Fruit fly (Drosophila melanogaster) whole organism, embryonic: Measurements from ENCODE around the gene Rbp4.

Experiments
- Aef1 ChIP-seq: fragments of 200-800 bp; sonication (Bioruptor generic); IDR thresholded peaks from 3 replicates; pipeline ENCODE4 v1.3.6; 2022; ENCODE audit warnings: missing biosample characterization, missing genetic modification characterization
- Antp ChIP-seq: fragments of 200-800 bp; sonication (Bioruptor generic); optimal IDR thresholded peaks from 3 replicates; lab custom pipeline; 2016; ENCODE audit warnings: missing biosample characterization, missing genetic modification characterization
- CG10366 ChIP-seq: fragments of 200-800 bp; sonication (Bioruptor generic); IDR thresholded peaks from 2 replicates; pipeline ENCODE4 v1.3.6; 2022; ENCODE audit warnings: missing biosample characterization, missing genetic modification characterization
- CG10462 ChIP-seq: fragments of 200-800 bp; sonication (Bioruptor generic); optimal IDR thresholded peaks from 2 replicates; lab custom pipeline; 2016; ENCODE audit warnings: missing biosample characterization, missing genetic modification characterization
- CG11723 ChIP-seq: fragments of 200-800 bp; sonication (Bioruptor generic); optimal IDR thresholded peaks from 2 replicates; lab custom pipeline; 2017; ENCODE audit warnings: missing biosample characterization, mild to moderate bottlenecking, missing genetic modification characterization
- CG12071 ChIP-seq: fragments of 200-800 bp; sonication (Bioruptor generic); optimal IDR thresholded peaks from 3 replicates; lab custom pipeline; 2018; ENCODE audit warnings: missing biosample characterization, mild to moderate bottlenecking, missing genetic modification characterization
- CG1233 ChIP-seq: fragments of 200-800 bp; sonication (Bioruptor generic); optimal IDR thresholded peaks from 4 replicates; lab custom pipeline; 2018; ENCODE audit warnings: missing biosample characterization, mild to moderate bottlenecking, missing genetic modification characterization
- CG13894 ChIP-seq: fragments of 200-800 bp; sonication (Bioruptor generic); optimal IDR thresholded peaks from 3 replicates; lab custom pipeline; 2018; ENCODE audit warnings: missing biosample characterization, mild to moderate bottlenecking, missing genetic modification characterization, moderate library complexity
- CG15073 ChIP-seq: fragments of 200-800 bp; sonication (Bioruptor generic); optimal IDR thresholded peaks from 2 replicates; lab custom pipeline; 2016; ENCODE audit warnings: missing biosample characterization, missing genetic modification characterization
- CG16815 ChIP-seq: fragments of 200-800 bp; sonication (Bioruptor generic); optimal IDR thresholded peaks from 3 replicates; lab custom pipeline; 2017; ENCODE audit warnings: missing biosample characterization, mild to moderate bottlenecking, missing genetic modification characterization
- CG17802 ChIP-seq: fragments of 200-800 bp; sonication (Bioruptor generic); optimal IDR thresholded peaks from 2 replicates; lab custom pipeline; 2018; ENCODE audit warnings: missing biosample characterization, mild to moderate bottlenecking, missing genetic modification characterization, moderate library complexity
- CG1792 ChIP-seq: fragments of 200-800 bp; sonication (Bioruptor generic); optimal IDR thresholded peaks from 2 replicates; lab custom pipeline; 2016; ENCODE audit warnings: missing biosample characterization, missing genetic modification characterization
- CG2875 ChIP-seq: fragments of 200-800 bp; sonication (Bioruptor generic); optimal IDR thresholded peaks from 2 replicates; lab custom pipeline; 2017; ENCODE audit warnings: missing biosample characterization, mild to moderate bottlenecking, missing genetic modification characterization, missing genetic modification reagents
- CG4730 ChIP-seq: fragments of 200-800 bp; sonication (Bioruptor generic); IDR thresholded peaks from 2 replicates; pipeline ENCODE4 v1.3.6; 2022; ENCODE audit warnings: missing biosample characterization, missing genetic modification characterization
- CG7928 ChIP-seq: fragments of 200-800 bp; sonication (Bioruptor generic); optimal IDR thresholded peaks from 2 replicates; lab custom pipeline; 2017; ENCODE audit warnings: missing biosample characterization, mild to moderate bottlenecking, missing genetic modification characterization
- CG9437 ChIP-seq: fragments of 200-800 bp; sonication (Bioruptor generic); optimal IDR thresholded peaks from 2 replicates; lab custom pipeline; 2018; ENCODE audit warnings: missing biosample characterization, mild to moderate bottlenecking, missing genetic modification characterization
- CG9817 ChIP-seq: fragments of 200-800 bp; sonication (Bioruptor generic); optimal IDR thresholded peaks from 2 replicates; lab custom pipeline; 2018; ENCODE audit warnings: missing biosample characterization, mild to moderate bottlenecking, missing genetic modification characterization, moderate library complexity
- E2f2 ChIP-seq: fragments of 200-800 bp; sonication (Bioruptor generic); IDR thresholded peaks from 2 replicates; pipeline ENCODE4 v1.3.6; 2022; ENCODE audit warnings: missing biosample characterization, missing genetic modification characterization
- ERR ChIP-seq: fragments of 200-800 bp; sonication (Bioruptor generic); optimal IDR thresholded peaks from 2 replicates; lab custom pipeline; 2016; ENCODE audit warnings: missing biosample characterization, missing genetic modification characterization
- Hsf ChIP-seq: fragments of 200-800 bp; sonication (Bioruptor generic); optimal IDR thresholded peaks from 3 replicates; lab custom pipeline; 2016; ENCODE audit warnings: missing biosample characterization, missing genetic modification characterization
- Lhr ChIP-seq: fragments of 200-800 bp; sonication (Bioruptor generic); optimal IDR thresholded peaks from 3 replicates; lab custom pipeline; 2017; ENCODE audit warnings: mild to moderate bottlenecking, missing biosample characterization, missing genetic modification reagents, missing genetic modification characterization
- Max ChIP-seq: fragments of 200-800 bp; sonication (Bioruptor generic); optimal IDR thresholded peaks from 2 replicates; lab custom pipeline; 2016; ENCODE audit warnings: missing biosample characterization, mild to moderate bottlenecking, missing genetic modification characterization
- Med ChIP-seq: fragments of 200-800 bp; sonication (Bioruptor generic); peaks from one replicate; lab custom pipeline; 2016; ENCODE audit warnings: missing biosample characterization, missing genetic modification characterization, mild to moderate bottlenecking, inconsistent platforms, moderate library complexity
- Rx ChIP-seq: fragments of 200-800 bp; sonication (Bioruptor generic); IDR thresholded peaks from 2 replicates; pipeline ENCODE4 v1.3.6; 2022; ENCODE audit warnings: missing biosample characterization, missing genetic modification characterization
- Scr ChIP-seq: fragments of 200-800 bp; sonication (Bioruptor generic); IDR thresholded peaks from 2 replicates; pipeline ENCODE4 v1.3.6; 2022; ENCODE audit warnings: missing biosample characterization, missing genetic modification characterization; ENCODE audit not compliant: partially characterized antibody
- Ssrp ChIP-seq: fragments of 200-800 bp; sonication (Bioruptor generic); optimal IDR thresholded peaks from 2 replicates; lab custom pipeline; 2018; ENCODE audit warnings: missing biosample characterization, mild to moderate bottlenecking, missing genetic modification characterization, moderate library complexity
- ara ChIP-seq: fragments of 200-800 bp; sonication (Bioruptor generic); IDR thresholded peaks from 2 replicates; pipeline ENCODE4 v1.3.6; 2022; ENCODE audit warnings: missing biosample characterization, missing genetic modification characterization
- cato ChIP-seq: fragments of 200-800 bp; sonication (Bioruptor generic); optimal IDR thresholded peaks from 2 replicates; lab custom pipeline; 2016; ENCODE audit warnings: missing biosample characterization, missing genetic modification characterization, borderline replicate concordance
- caup ChIP-seq: fragments of 200-800 bp; sonication (Bioruptor generic); optimal IDR thresholded peaks from 3 replicates; lab custom pipeline; 2017; ENCODE audit warnings: missing biosample characterization, mild to moderate bottlenecking, missing genetic modification characterization, moderate library complexity; ENCODE audit not compliant: severe bottlenecking
- cg ChIP-seq: fragments of 200-800 bp; sonication (Bioruptor generic); optimal IDR thresholded peaks from 3 replicates; lab custom pipeline; 2019; ENCODE audit warnings: missing biosample characterization, mild to moderate bottlenecking, missing genetic modification characterization, moderate library complexity
- chif ChIP-seq, 2 experiments: fragments of 200-800 bp; sonication (Bioruptor generic); optimal IDR thresholded peaks; 3 replicates each; lab custom pipeline; 2016; ENCODE audit warnings: missing biosample characterization in 2 of 2, missing genetic modification characterization in 2 of 2
- danr ChIP-seq: fragments of 200-800 bp; sonication (Bioruptor generic); IDR thresholded peaks from 2 replicates; pipeline ENCODE4 v1.3.6; 2022; ENCODE audit warnings: missing biosample characterization, missing genetic modification characterization
- eve ChIP-seq, 2 experiments: fragments of >200 bp; optimal IDR thresholded peaks; 2 replicates each; lab custom pipeline; 2017; ENCODE audit warnings: missing biosample characterization in 2 of 2, missing genetic modification characterization in 2 of 2
- eyg ChIP-seq: fragments of 200-800 bp; sonication (Bioruptor generic); optimal IDR thresholded peaks from 3 replicates; lab custom pipeline; 2016; ENCODE audit warnings: missing biosample characterization, missing genetic modification characterization
- fd3F ChIP-seq: fragments of 200-800 bp; sonication (Bioruptor generic); optimal IDR thresholded peaks from 2 replicates; lab custom pipeline; 2018; ENCODE audit warnings: missing biosample characterization, mild to moderate bottlenecking, missing genetic modification characterization, moderate library complexity
- ftz-f1 ChIP-seq: fragments of 200-800 bp; sonication (Bioruptor generic); optimal IDR thresholded peaks from 2 replicates; lab custom pipeline; 2016; ENCODE audit warnings: missing biosample characterization, missing genetic modification characterization
- hth ChIP-seq: fragments of >200 bp; optimal IDR thresholded peaks from 2 replicates; lab custom pipeline; 2017; ENCODE audit warnings: inconsistent platforms
- kni ChIP-seq: fragments of 200-800 bp; sonication (Bioruptor generic); optimal IDR thresholded peaks from 3 replicates; lab custom pipeline; 2017; ENCODE audit warnings: mild to moderate bottlenecking, missing biosample characterization, missing genetic modification reagents, missing genetic modification characterization
- nerfin-2 ChIP-seq: fragments of 200-800 bp; sonication (Bioruptor generic); IDR thresholded peaks from 2 replicates; pipeline ENCODE4 v1.3.6; 2022; ENCODE audit warnings: missing biosample characterization, missing genetic modification characterization; ENCODE audit not compliant: partially characterized antibody
- onecut ChIP-seq: fragments of 200-800 bp; sonication (Bioruptor generic); IDR thresholded peaks from 2 replicates; pipeline ENCODE4 v1.3.6; 2022; ENCODE audit warnings: missing biosample characterization, missing genetic modification characterization
- otp ChIP-seq: fragments of 200-800 bp; sonication (Bioruptor generic); IDR thresholded peaks from 3 replicates; pipeline ENCODE4, ENCODE4 v1.3.6; 2022; ENCODE audit warnings: missing biosample characterization, missing genetic modification characterization
- pb ChIP-seq: fragments of 200-800 bp; sonication (Bioruptor generic); optimal IDR thresholded peaks from 3 replicates; lab custom pipeline; 2016; ENCODE audit warnings: missing biosample characterization, missing genetic modification characterization
- repo ChIP-seq: fragments of 200-800 bp; sonication (Bioruptor generic); optimal IDR thresholded peaks from 2 replicates; lab custom pipeline; 2016; ENCODE audit warnings: missing biosample characterization, missing genetic modification characterization
- row ChIP-seq: fragments of 200-800 bp; sonication (Bioruptor generic); IDR thresholded peaks from 3 replicates; pipeline ENCODE4 v1.3.6; 2022; ENCODE audit warnings: missing biosample characterization, missing genetic modification characterization
- sens ChIP-seq: fragments of 200-800 bp; sonication (Bioruptor generic); peaks from one replicate; lab custom pipeline; 2016; ENCODE audit warnings: missing biosample characterization, missing genetic modification characterization
- sisA ChIP-seq: fragments of 200-800 bp; sonication (Bioruptor generic); IDR thresholded peaks from 2 replicates; pipeline ENCODE4 v1.3.6; 2022; ENCODE audit warnings: missing biosample characterization, missing genetic modification characterization
- so ChIP-seq: fragments of 200-800 bp; sonication (Bioruptor generic); IDR thresholded peaks from 3 replicates; pipeline ENCODE4 v1.3.6; 2022; ENCODE audit warnings: missing biosample characterization, missing genetic modification characterization
- usp ChIP-seq: fragments of >200 bp; optimal IDR thresholded peaks from 2 replicates; lab custom pipeline; 2017; ENCODE audit warnings: missing biosample characterization, missing genetic modification characterization
- vnd ChIP-seq: fragments of 200-800 bp; sonication (Bioruptor generic); IDR thresholded peaks from 3 replicates; pipeline ENCODE4 v1.3.6; 2022; ENCODE audit warnings: missing biosample characterization, missing genetic modification characterization; ENCODE audit not compliant: partially characterized antibody
- vvl ChIP-seq: fragments of 200-800 bp; sonication (Bioruptor generic); IDR thresholded peaks from 2 replicates; pipeline ENCODE4 v1.3.6; 2022; ENCODE audit warnings: missing biosample characterization, missing genetic modification characterization
- wek ChIP-seq: fragments of 200-800 bp; sonication (Bioruptor generic); optimal IDR thresholded peaks from 3 replicates; lab custom pipeline; 2018; ENCODE audit warnings: missing biosample characterization, mild to moderate bottlenecking, missing genetic modification characterization, moderate library complexity

Gene Rbp4

dm6 chr3R:13645874-13646370, 10.3 kb downstream of the Rbp4 start, which contains the start of gene sqd (continued):
- TF ChIP-seq Antp (GFP tag; lab: Kevin White, UChicago) = peak; percentile 1
- peak; percentile 43; the same call in 1 of the 2 replicates for TF ChIP-seq ara (GFP tag; lab: Robert Waterston, UW)
- peak; percentile 15 for TF ChIP-seq CG11723
- TF ChIP-seq Med (GFP tag; lab: Kevin White, UChicago) = peak; percentile 95
- TF ChIP-seq CG1233 (GFP tag; lab: Kevin White, UChicago) = peak; percentile 48
- no peak for TF ChIP-seq CG2875 (GFP tag; lab: Kevin White, UChicago)
- TF ChIP-seq CG9437 (GFP tag; lab: Kevin White, UChicago) = no peak
- TF ChIP-seq otp = no peak
- TF ChIP-seq fd3F (GFP tag; lab: Kevin White, UChicago) = no peak
- TF ChIP-seq vvl (GFP tag; lab: Robert Waterston, UW) = peak; percentile 53
- no peak for TF ChIP-seq Aef1 (GFP tag; lab: Robert Waterston, UW)
- TF ChIP-seq eyg (GFP tag; lab: Kevin White, UChicago) = no peak
- TF ChIP-seq CG12071 (GFP tag; lab: Kevin White, UChicago) = no peak
- peak in 1 of 2 experiments; percentile 79 for TF ChIP-seq eve (GFP tag; optimal IDR thresholded peaks at IDR 0.05; lab: Kevin White, UChicago)
- peak; percentile 70 for TF ChIP-seq wek (GFP tag; lab: Kevin White, UChicago)
- no peak for TF ChIP-seq pb (GFP tag; lab: Kevin White, UChicago)
- no peak for TF ChIP-seq CG1792 (GFP tag; lab: Kevin White, UChicago)
- TF ChIP-seq Scr (GFP tag; lab: Robert Waterston, UW) = peak; percentile 30; the same call in 1 of the 2 replicates
- TF ChIP-seq chif (GFP tag; optimal IDR thresholded peaks at IDR 0.05; lab: Kevin White, UChicago) = peak; percentile 16 to 26
- peak; percentile 45 for TF ChIP-seq E2f2
- no peak for TF ChIP-seq CG16815 (GFP tag; lab: Kevin White, UChicago)
- no peak for TF ChIP-seq usp (GFP tag; lab: Kevin White, UChicago)
- no peak for TF ChIP-seq CG7928 (GFP tag; lab: Kevin White, UChicago)
- no peak for TF ChIP-seq CG15073
- no peak for TF ChIP-seq ftz-f1 (GFP tag; lab: Kevin White, UChicago)
- TF ChIP-seq repo (GFP tag; lab: Kevin White, UChicago) = no peak
- no peak for TF ChIP-seq Ssrp
- TF ChIP-seq CG10366 = no peak
- no peak for TF ChIP-seq sisA (GFP tag; lab: Robert Waterston, UW)
- no peak for TF ChIP-seq nerfin-2 (GFP tag; lab: Robert Waterston, UW)
- TF ChIP-seq Lhr = no peak
- peak; percentile 39 for TF ChIP-seq CG9817 (tag; lab: Kevin White, UChicago)
- TF ChIP-seq kni (GFP tag; lab: Kevin White, UChicago) = peak; percentile 76
- no peak for TF ChIP-seq ERR (GFP tag; lab: Kevin White, UChicago)
- TF ChIP-seq row (GFP tag; lab: Robert Waterston, UW) = peak; percentile 75
- peak; percentile 97 for TF ChIP-seq CG17802
- TF ChIP-seq vnd = no peak
- TF ChIP-seq Max = peak; percentile 82
- TF ChIP-seq CG4730 (GFP tag; lab: Robert Waterston, UW) = no peak
- no peak for TF ChIP-seq Rx (GFP tag; lab: Robert Waterston, UW)
- TF ChIP-seq Hsf = peak; percentile 32
- TF ChIP-seq cg (GFP tag; lab: Kevin White, UChicago) = no peak
- TF ChIP-seq CG13894 = no peak
- TF ChIP-seq sens (GFP tag; lab: Kevin White, UChicago) = peak; percentile 92
- TF ChIP-seq hth (lab: Kevin White, UChicago) = no peak
- TF ChIP-seq cato = peak; percentile 34
- no peak for TF ChIP-seq so (GFP tag; lab: Robert Waterston, UW)
- TF ChIP-seq danr (GFP tag; lab: Robert Waterston, UW) = no peak
- TF ChIP-seq caup (GFP tag; lab: Kevin White, UChicago) = peak; percentile 61
- 0 out of 2 replicates have a peak, but pooled peaks have one; percentile 14 for TF ChIP-seq onecut (GFP tag; lab: Robert Waterston, UW)
- no peak for TF ChIP-seq CG10462 (GFP tag; lab: Kevin White, UChicago)
